Worm (Caenorhabditis elegans) whole organism, midembryonic: Measurements from ENCODE around the gene ergo-1.

Experiments used
- klf-2 ChIP-seq: fragments of 200-800 bp; sonication (Bioruptor generic); conservative IDR thresholded peaks from 2 replicates; pipeline ENCODE4 v1.3.6; 2022; ENCODE audit warnings: missing genetic modification reagents, missing genetic modification characterization, missing compliant biosample characterization
- ref-1 ChIP-seq: fragments of 200-800 bp; sonication (Bioruptor generic); conservative IDR thresholded peaks from 2 replicates; pipeline ENCODE4 v1.3.6; 2022; ENCODE audit warnings: missing genetic modification reagents, missing genetic modification characterization, missing compliant biosample characterization
- tab-1 ChIP-seq: fragments of 200-800 bp; sonication (Bioruptor generic); IDR thresholded peaks from 2 replicates; pipeline ENCODE4 v1.3.6; 2022; ENCODE audit warnings: missing genetic modification characterization, missing compliant biosample characterization

ce11 chrV:1005877-1006276 is 2.7 kb upstream of the ergo-1 start:
- TF ChIP-seq ref-1 (GFP tag; lab: Robert Waterston, UW) (no peak), klf-2 (GFP tag; lab: Robert Waterston, UW) (no peak), tab-1 (GFP tag; lab: Robert Waterston, UW) (no peak)
